Fruit fly (Drosophila melanogaster) whole organism, embryonic: ENCODE results near the gene slif.
A peak's percentile ranks its signal among the peaks of the same experiment; 100 is the strongest.

Experiments used
- Ada2b ChIP-seq: fragments of 200-800 bp; sonication (Bioruptor generic); IDR thresholded peaks from 2 replicates; pipeline ENCODE4 v1.3.6; 2022; ENCODE audit warnings: missing biosample characterization, missing genetic modification characterization
- Antp ChIP-seq: fragments of 200-800 bp; sonication (Bioruptor generic); optimal IDR thresholded peaks from 3 replicates; lab custom pipeline; 2016; ENCODE audit warnings: missing biosample characterization, missing genetic modification characterization
- Atf6 ChIP-seq: fragments of 200-800 bp; sonication (Bioruptor generic); IDR thresholded peaks from 2 replicates; pipeline ENCODE4 v1.3.6; 2022; ENCODE audit warnings: missing biosample characterization, missing genetic modification characterization
- Blimp-1 ChIP-seq: fragments of 200-800 bp; sonication (Bioruptor generic); optimal IDR thresholded peaks from 3 replicates; lab custom pipeline; 2018; ENCODE audit warnings: missing biosample characterization, missing genetic modification characterization, mild to moderate bottlenecking, moderate library complexity, missing genetic modification reagents
- CG11696 ChIP-seq: fragments of 200-800 bp; sonication (Bioruptor generic); IDR thresholded peaks from 2 replicates; pipeline ENCODE4 v1.3.6; 2022; ENCODE audit warnings: missing biosample characterization, missing genetic modification characterization
- CG12391 ChIP-seq: fragments of 200-800 bp; sonication (Bioruptor generic); optimal IDR thresholded peaks from 3 replicates; lab custom pipeline; 2018; ENCODE audit warnings: missing biosample characterization, mild to moderate bottlenecking, missing genetic modification characterization, moderate library complexity
- CG15011 ChIP-seq: fragments of 200-800 bp; sonication (Bioruptor generic); optimal IDR thresholded peaks from 3 replicates; lab custom pipeline; 2018; ENCODE audit warnings: missing biosample characterization, mild to moderate bottlenecking, missing genetic modification characterization
- CG15269 ChIP-seq: fragments of 200-800 bp; sonication (Bioruptor generic); optimal IDR thresholded peaks from 2 replicates; lab custom pipeline; 2018; ENCODE audit warnings: missing biosample characterization, mild to moderate bottlenecking, missing genetic modification characterization, moderate library complexity
- CG1529 ChIP-seq: fragments of 200-800 bp; sonication (Bioruptor generic); optimal IDR thresholded peaks from 3 replicates; lab custom pipeline; 2018; ENCODE audit warnings: missing biosample characterization, missing genetic modification characterization
- CG15601 ChIP-seq: fragments of 200-800 bp; sonication (Bioruptor generic); optimal IDR thresholded peaks from 3 replicates; lab custom pipeline; 2019; ENCODE audit warnings: missing biosample characterization, mild to moderate bottlenecking, missing genetic modification characterization, moderate library complexity
- CG16815 ChIP-seq: fragments of 200-800 bp; sonication (Bioruptor generic); optimal IDR thresholded peaks from 3 replicates; lab custom pipeline; 2017; ENCODE audit warnings: missing biosample characterization, mild to moderate bottlenecking, missing genetic modification characterization
- CG2120 ChIP-seq: fragments of 200-800 bp; sonication (Bioruptor generic); optimal IDR thresholded peaks from 3 replicates; lab custom pipeline; 2016; ENCODE audit warnings: missing biosample characterization, missing genetic modification characterization
- CG2199 ChIP-seq: fragments of 200-800 bp; sonication (Bioruptor generic); IDR thresholded peaks from 3 replicates; pipeline ENCODE4 v1.3.6; 2022; ENCODE audit warnings: missing biosample characterization, missing genetic modification characterization
- CG3407 ChIP-seq: fragments of 200-800 bp; sonication (Bioruptor generic); optimal IDR thresholded peaks from 2 replicates; lab custom pipeline; 2018; ENCODE audit warnings: missing biosample characterization, mild to moderate bottlenecking, missing genetic modification characterization
- CG7372 ChIP-seq: fragments of 200-800 bp; sonication (Bioruptor generic); IDR thresholded peaks from 2 replicates; pipeline ENCODE4 v1.3.6; 2022; ENCODE audit warnings: missing biosample characterization, missing genetic modification characterization
- CG7928 ChIP-seq: fragments of 200-800 bp; sonication (Bioruptor generic); optimal IDR thresholded peaks from 2 replicates; lab custom pipeline; 2017; ENCODE audit warnings: missing biosample characterization, mild to moderate bottlenecking, missing genetic modification characterization
- CG7963 ChIP-seq: fragments of 200-800 bp; sonication (Bioruptor generic); IDR thresholded peaks from 3 replicates; pipeline ENCODE4 v1.3.6; 2022; ENCODE audit warnings: missing biosample characterization, missing genetic modification characterization; ENCODE audit not compliant: partially characterized antibody
- CG8089 ChIP-seq: fragments of 200-800 bp; sonication (Bioruptor generic); optimal IDR thresholded peaks from 3 replicates; lab custom pipeline; 2016; ENCODE audit warnings: missing biosample characterization, missing genetic modification characterization
- CkIIα-i1 ChIP-seq: fragments of 200-800 bp; sonication (Bioruptor generic); IDR thresholded peaks from 2 replicates; pipeline ENCODE4 v1.3.6; 2022; ENCODE audit warnings: missing biosample characterization, missing genetic modification characterization
- Doc3 ChIP-seq: fragments of 200-800 bp; sonication (Bioruptor generic); IDR thresholded peaks from 3 replicates; pipeline ENCODE4 v1.3.6; 2022; ENCODE audit warnings: missing biosample characterization, missing genetic modification characterization; ENCODE audit not compliant: partially characterized antibody
- Drgx ChIP-seq: fragments of 200-800 bp; sonication (Bioruptor generic); IDR thresholded peaks from 2 replicates; pipeline ENCODE4 v1.3.6; 2022; ENCODE audit warnings: missing biosample characterization, missing genetic modification characterization
- Hand ChIP-seq: fragments of 200-800 bp; sonication (Bioruptor generic); optimal IDR thresholded peaks from 2 replicates; lab custom pipeline; 2017; ENCODE audit warnings: mild to moderate bottlenecking, missing biosample characterization, missing genetic modification reagents, missing genetic modification characterization
- Hmx ChIP-seq: fragments of 200-800 bp; sonication (Bioruptor generic); optimal IDR thresholded peaks from 2 replicates; lab custom pipeline; 2016; ENCODE audit warnings: missing biosample characterization, missing genetic modification characterization
- Lhr ChIP-seq: fragments of 200-800 bp; sonication (Bioruptor generic); optimal IDR thresholded peaks from 3 replicates; lab custom pipeline; 2017; ENCODE audit warnings: mild to moderate bottlenecking, missing biosample characterization, missing genetic modification reagents, missing genetic modification characterization
- Mad ChIP-seq: fragments of 200-800 bp; sonication (Bioruptor generic); optimal IDR thresholded peaks from 2 replicates; lab custom pipeline; 2016; ENCODE audit warnings: missing biosample characterization, missing genetic modification characterization
- Med ChIP-seq: fragments of 200-800 bp; sonication (Bioruptor generic); peaks from one replicate; lab custom pipeline; 2016; ENCODE audit warnings: missing biosample characterization, missing genetic modification characterization, mild to moderate bottlenecking, inconsistent platforms, moderate library complexity
- Mes4 ChIP-seq: fragments of 200-800 bp; sonication (Bioruptor generic); optimal IDR thresholded peaks from 2 replicates; lab custom pipeline; 2016; ENCODE audit warnings: missing biosample characterization, missing genetic modification characterization
- NC2β ChIP-seq: fragments of 200-800 bp; sonication (Bioruptor generic); optimal IDR thresholded peaks from 2 replicates; lab custom pipeline; 2016; ENCODE audit warnings: missing biosample characterization, missing genetic modification characterization
- Ptx1 ChIP-seq: fragments of 200-800 bp; sonication (Bioruptor generic); IDR thresholded peaks from 2 replicates; pipeline ENCODE4 v1.3.6; 2022; ENCODE audit warnings: missing biosample characterization, missing genetic modification characterization
- Tbp ChIP-seq: fragments of >200 bp; optimal IDR thresholded peaks from 2 replicates; lab custom pipeline; 2018; ENCODE audit warnings: missing biosample characterization, missing genetic modification characterization
- cad ChIP-seq: fragments of >200 bp; optimal IDR thresholded peaks from 2 replicates; lab custom pipeline; 2017; ENCODE audit warnings: missing biosample characterization, missing genetic modification characterization
- caup ChIP-seq: fragments of 200-800 bp; sonication (Bioruptor generic); optimal IDR thresholded peaks from 3 replicates; lab custom pipeline; 2017; ENCODE audit warnings: missing biosample characterization, mild to moderate bottlenecking, missing genetic modification characterization, moderate library complexity; ENCODE audit not compliant: severe bottlenecking
- da ChIP-seq: fragments of 200-800 bp; sonication (Bioruptor generic); optimal IDR thresholded peaks from 2 replicates; lab custom pipeline; 2016; ENCODE audit warnings: missing biosample characterization, missing genetic modification characterization
- esg ChIP-seq: fragments of 200-800 bp; sonication (Bioruptor generic); conservative IDR thresholded peaks from 2 replicates; pipeline ENCODE4 v1.3.6; 2022; ENCODE audit warnings: missing biosample characterization, missing genetic modification characterization
- hb ChIP-seq: fragments of 200-800 bp; sonication (Bioruptor generic); IDR thresholded peaks from 3 replicates; pipeline ENCODE4 v1.3.6; 2022; ENCODE audit warnings: missing biosample characterization, missing genetic modification characterization; ENCODE audit not compliant: partially characterized antibody
- hbn ChIP-seq: fragments of 200-800 bp; sonication (Bioruptor generic); IDR thresholded peaks from 2 replicates; pipeline ENCODE4 v1.3.6; 2022; ENCODE audit warnings: missing biosample characterization, missing genetic modification characterization; ENCODE audit not compliant: partially characterized antibody
- jing ChIP-seq: fragments of 200-800 bp; sonication (Bioruptor generic); optimal IDR thresholded peaks from 2 replicates; lab custom pipeline; 2018; ENCODE audit warnings: missing biosample characterization, mild to moderate bottlenecking, missing genetic modification characterization
- ken ChIP-seq: fragments of 200-800 bp; sonication (Bioruptor generic); IDR thresholded peaks from 3 replicates; pipeline ENCODE4 v1.3.6; 2022; ENCODE audit warnings: missing biosample characterization, missing genetic modification characterization
- lov ChIP-seq, 2 experiments: fragments of 200-800 bp in 1 of 2; fragments of >200 bp in 1 of 2; sonication (Bioruptor generic) in 1 of 2; IDR thresholded peaks in 1 of 2; optimal IDR thresholded peaks in 1 of 2; 2 replicates in 1 of 2; 3 replicates in 1 of 2; pipeline versions ENCODE4 v1.3.6 to Lab custom; 2017 to 2022; ENCODE audit warnings: missing biosample characterization in 1 of 2, missing genetic modification characterization in 1 of 2
- nmo ChIP-seq: fragments of 200-800 bp; sonication (Bioruptor generic); optimal IDR thresholded peaks from 2 replicates; lab custom pipeline; 2018; ENCODE audit warnings: missing biosample characterization, mild to moderate bottlenecking, missing genetic modification characterization, moderate library complexity
- otp ChIP-seq: fragments of 200-800 bp; sonication (Bioruptor generic); IDR thresholded peaks from 3 replicates; pipeline ENCODE4, ENCODE4 v1.3.6; 2022; ENCODE audit warnings: missing biosample characterization, missing genetic modification characterization
- pb ChIP-seq: fragments of 200-800 bp; sonication (Bioruptor generic); optimal IDR thresholded peaks from 3 replicates; lab custom pipeline; 2016; ENCODE audit warnings: missing biosample characterization, missing genetic modification characterization
- scrt ChIP-seq: fragments of 200-800 bp; sonication (Bioruptor generic); optimal IDR thresholded peaks from 2 replicates; lab custom pipeline; 2018; ENCODE audit warnings: missing biosample characterization, mild to moderate bottlenecking, missing genetic modification characterization, moderate library complexity
- sima ChIP-seq: fragments of 200-800 bp; sonication (Bioruptor generic); optimal IDR thresholded peaks from 2 replicates; lab custom pipeline; 2016; ENCODE audit warnings: missing biosample characterization, missing genetic modification characterization
- slbo ChIP-seq: fragments of 200-800 bp; sonication (Bioruptor generic); IDR thresholded peaks from 2 replicates; pipeline ENCODE4 v1.3.6; 2022; ENCODE audit warnings: missing biosample characterization, missing genetic modification characterization
- so ChIP-seq: fragments of 200-800 bp; sonication (Bioruptor generic); IDR thresholded peaks from 3 replicates; pipeline ENCODE4 v1.3.6; 2022; ENCODE audit warnings: missing biosample characterization, missing genetic modification characterization
- tap ChIP-seq: fragments of 200-800 bp; optimal IDR thresholded peaks from 3 replicates; lab custom pipeline; 2019; ENCODE audit warnings: missing biosample characterization, mild to moderate bottlenecking, missing genetic modification characterization, moderate library complexity
- tll ChIP-seq, 2 experiments: fragments of 200-800 bp in 1 of 2; fragments of >200 bp in 1 of 2; sonication (Bioruptor generic) in 1 of 2; optimal IDR thresholded peaks; 2 replicates each; lab custom pipeline; 2017 to 2019; ENCODE audit warnings: missing biosample characterization in 2 of 2, missing genetic modification characterization in 2 of 2, mild to moderate bottlenecking in 1 of 2, moderate library complexity in 1 of 2
- trh ChIP-seq: fragments of 200-800 bp; sonication (Bioruptor generic); optimal IDR thresholded peaks from 2 replicates; lab custom pipeline; 2016; ENCODE audit warnings: missing biosample characterization, missing genetic modification characterization
- twi ChIP-seq: fragments of 200-800 bp; optimal IDR thresholded peaks from 2 replicates; lab custom pipeline; 2019; ENCODE audit warnings: missing biosample characterization, mild to moderate bottlenecking, missing genetic modification characterization, moderate library complexity
- z ChIP-seq: fragments of 200-800 bp; sonication (Bioruptor generic); IDR thresholded peaks from 3 replicates; pipeline ENCODE4 v1.3.6; 2022; ENCODE audit warnings: missing biosample characterization, missing genetic modification characterization

slif gene

dm6 chr3L:22865061-22865418 is 15.8 kb upstream of the slif start (continued):
- 0 out of 3 replicates have a peak, but pooled peaks have one; percentile 41 for TF ChIP-seq so (GFP tag; lab: Robert Waterston, UW)
- no peak for TF ChIP-seq sima (GFP tag; lab: Kevin White, UChicago)
- no peak for TF ChIP-seq Doc3 (GFP tag; lab: Robert Waterston, UW)
- peak; percentile 71 for TF ChIP-seq slbo (GFP tag; lab: Robert Waterston, UW)
- no peak for TF ChIP-seq otp
- peak; percentile 35 for TF ChIP-seq CG15011 (GFP tag; lab: Kevin White, UChicago)
- TF ChIP-seq tll (GFP tag; optimal IDR thresholded peaks at IDR 0.05; lab: Kevin White, UChicago), result no peak
- no peak for TF ChIP-seq Hmx (GFP tag; lab: Kevin White, UChicago)
- peak; percentile 54 for TF ChIP-seq CG3407
- peak; percentile 58 for TF ChIP-seq caup
- TF ChIP-seq ken (GFP tag; lab: Robert Waterston, UW), result 0 out of 3 replicates have a peak, but pooled peaks have one; percentile 63
- TF ChIP-seq CG16815, result peak; percentile 40
- TF ChIP-seq Blimp-1 (GFP tag; lab: Kevin White, UChicago), result peak; percentile 51
- TF ChIP-seq jing, result no peak
- TF ChIP-seq CG7372 (GFP tag; lab: Robert Waterston, UW), result peak; percentile 55
- TF ChIP-seq twi (tag; lab: Kevin White, UChicago), result peak; percentile 6
- no peak for TF ChIP-seq cad (GFP tag; lab: Kevin White, UChicago)
- peak; percentile 71; the same call in 1 of the 2 replicates for TF ChIP-seq Ada2b (GFP tag; lab: Robert Waterston, UW)
- peak; percentile 46 for TF ChIP-seq CG7928 (GFP tag; lab: Kevin White, UChicago)
- TF ChIP-seq nmo (GFP tag; lab: Kevin White, UChicago), result peak; percentile 78
- no peak for TF ChIP-seq CkIIα-i1 (GFP tag; lab: Robert Waterston, UW)
- peak; percentile 77 for TF ChIP-seq CG12391 (tag; lab: Kevin White, UChicago)
- TF ChIP-seq NC2β, result no peak
- TF ChIP-seq Drgx (GFP tag; lab: Robert Waterston, UW), result peak; percentile 77
- peak; percentile 56 for TF ChIP-seq Med
- peak; percentile 88 for TF ChIP-seq CG15269 (tag; lab: Kevin White, UChicago)
- no peak for TF ChIP-seq CG8089
- no peak for TF ChIP-seq CG15601 (tag; lab: Kevin White, UChicago)
- TF ChIP-seq CG1529 (GFP tag; lab: Kevin White, UChicago), result peak; percentile 27
- no peak for TF ChIP-seq lov (optimal IDR thresholded peaks at IDR 0.05; lab: Kevin White, UChicago)
- TF ChIP-seq lov (GFP tag; IDR thresholded peaks at IDR 0.05; lab: Robert Waterston, UW), result no peak
- TF ChIP-seq scrt (GFP tag; lab: Kevin White, UChicago), result peak; percentile 34
- TF ChIP-seq trh (GFP tag; lab: Kevin White, UChicago), result peak; percentile 29
- TF ChIP-seq CG7963 (GFP tag; lab: Robert Waterston, UW), result no peak
- no peak for TF ChIP-seq z
- peak; percentile 15 for TF ChIP-seq Mad (GFP tag; lab: Kevin White, UChicago)
- peak; percentile 69; the same call in 1 of the 2 replicates for TF ChIP-seq esg (GFP tag; lab: Robert Waterston, UW)
- TF ChIP-seq tap (tag; lab: Kevin White, UChicago), result peak; percentile 38
- no peak for TF ChIP-seq hbn (GFP tag; lab: Robert Waterston, UW)
- no peak for TF ChIP-seq Antp (GFP tag; lab: Kevin White, UChicago)
- peak; percentile 69 for TF ChIP-seq Ptx1 (GFP tag; lab: Robert Waterston, UW)
- TF ChIP-seq hb (GFP tag; lab: Robert Waterston, UW), result no peak; the same call in 2 of the 3 replicates
- TF ChIP-seq pb, result no peak
- TF ChIP-seq Tbp (GFP tag; lab: Kevin White, UChicago), result no peak
- TF ChIP-seq Mes4 (GFP tag; lab: Kevin White, UChicago), result no peak
- TF ChIP-seq CG11696 (GFP tag; lab: Robert Waterston, UW), result no peak
- peak; percentile 81 for TF ChIP-seq Atf6 (GFP tag; lab: Robert Waterston, UW)
- TF ChIP-seq CG2120, result peak; percentile 64
- TF ChIP-seq da (GFP tag; lab: Kevin White, UChicago), result no peak
- no peak for TF ChIP-seq Lhr (GFP tag; lab: Kevin White, UChicago)
- peak; percentile 61 for TF ChIP-seq Hand
- TF ChIP-seq CG2199 (GFP tag; lab: Robert Waterston, UW), result no peak
